Worm (Caenorhabditis elegans) whole organism, young adult: ENCODE measurements around the gene nspg-4.

Experiments used
- B0035.1 ChIP-seq: sonication (generic microtip); optimal IDR thresholded peaks from 2 replicates; lab custom pipeline; 2016; ENCODE audit warnings: missing genetic modification characterization, mild to moderate bottlenecking, missing compliant biosample characterization, missing genotype, missing genetic modification reagents
- C17E4.6 ChIP-seq: fragments of 200-800 bp; sonication (Bioruptor generic); IDR thresholded peaks from 2 replicates; pipeline ENCODE4 v1.3.6; 2022; ENCODE audit warnings: missing genetic modification reagents, missing genetic modification characterization, missing compliant biosample characterization
- D2030.7 ChIP-seq: fragments of 200-800 bp; sonication (Bioruptor generic); IDR thresholded peaks from 2 replicates; pipeline ENCODE4 v1.3.6; 2022; ENCODE audit warnings: missing genetic modification reagents, missing genetic modification characterization, missing compliant biosample characterization
- F23B12.7 ChIP-seq: sonication (generic microtip); optimal IDR thresholded peaks from 2 replicates; lab custom pipeline; 2017; ENCODE audit warnings: missing genetic modification characterization, mild to moderate bottlenecking, missing compliant biosample characterization, antibody characterized with exemption, moderate library complexity; ENCODE audit not compliant: insufficient read depth
- F37B4.10 ChIP-seq: fragments of 200-800 bp; sonication (Bioruptor generic); IDR thresholded peaks from 2 replicates; pipeline ENCODE4 v1.3.6; 2022; ENCODE audit warnings: missing genetic modification characterization, missing compliant biosample characterization
- F57C9.4 ChIP-seq: sonication (generic microtip); optimal IDR thresholded peaks from 2 replicates; lab custom pipeline; 2017; ENCODE audit warnings: mild to moderate bottlenecking, missing genetic modification characterization, missing compliant biosample characterization
- K12H6.12 ChIP-seq: fragments of 200-800 bp; sonication (Bioruptor generic); optimal IDR thresholded peaks from 2 replicates; lab custom pipeline; 2018; ENCODE audit warnings: mild to moderate bottlenecking, missing genetic modification characterization, missing compliant biosample characterization
- T07F8.4 ChIP-seq: sonication (generic microtip); optimal IDR thresholded peaks from 2 replicates; lab custom pipeline; 2016; ENCODE audit warnings: mild to moderate bottlenecking, missing genetic modification characterization, moderate library complexity, missing compliant biosample characterization
- Y56A3A.18 ChIP-seq: fragments of 200-800 bp; sonication (Bioruptor generic); IDR thresholded peaks from 2 replicates; pipeline ENCODE4 v1.3.6; 2022; ENCODE audit warnings: missing genetic modification reagents, missing genetic modification characterization, missing compliant biosample characterization
- Y95B8A.8 ChIP-seq: fragments of 200-800 bp; sonication (Bioruptor generic); IDR thresholded peaks from 2 replicates; pipeline ENCODE4 v1.3.6; 2022; ENCODE audit warnings: missing genetic modification reagents, missing genetic modification characterization, missing compliant biosample characterization
- attf-3 ChIP-seq: fragments of 200-800 bp; sonication (Bioruptor generic); conservative IDR thresholded peaks from 2 replicates; pipeline ENCODE4 v1.3.6; 2022; ENCODE audit warnings: missing genetic modification reagents, missing genetic modification characterization, missing compliant biosample characterization
- attf-5 ChIP-seq: fragments of 200-800 bp; sonication (Bioruptor generic); optimal IDR thresholded peaks from 2 replicates; lab custom pipeline; 2018; ENCODE audit warnings: mild to moderate bottlenecking, missing genetic modification characterization, missing compliant biosample characterization
- attf-6 ChIP-seq: fragments of 200-800 bp; sonication (Bioruptor generic); IDR thresholded peaks from 2 replicates; pipeline ENCODE4 v1.3.6; 2022; ENCODE audit warnings: missing genetic modification reagents, missing genetic modification characterization, missing compliant biosample characterization
- bed-2 ChIP-seq: fragments of 200-800 bp; sonication (Bioruptor generic); IDR thresholded peaks from 2 replicates; pipeline ENCODE4 v1.3.6; 2022; ENCODE audit warnings: missing genetic modification reagents, missing genetic modification characterization, missing compliant biosample characterization
- ccch-3 ChIP-seq: fragments of 200-800 bp; sonication (Bioruptor generic); optimal IDR thresholded peaks from 2 replicates; lab custom pipeline; 2018; ENCODE audit warnings: mild to moderate bottlenecking, missing genetic modification characterization, missing compliant biosample characterization
- cebp-2 ChIP-seq: fragments of 200-800 bp; sonication (Bioruptor generic); IDR thresholded peaks from 2 replicates; pipeline ENCODE4 v1.3.6; 2022; ENCODE audit warnings: missing genetic modification characterization, missing compliant biosample characterization
- ceh-100 ChIP-seq: fragments of 200-800 bp; sonication (Bioruptor generic); IDR thresholded peaks from 2 replicates; pipeline ENCODE4 v1.3.6; 2022; ENCODE audit warnings: missing genetic modification reagents, missing genetic modification characterization, missing compliant biosample characterization
- ceh-40 ChIP-seq: fragments of 200-800 bp; sonication (Bioruptor generic); IDR thresholded peaks from 2 replicates; pipeline ENCODE4 v1.3.6; 2022; ENCODE audit warnings: missing genetic modification characterization, missing compliant biosample characterization
- ceh-58 ChIP-seq: fragments of 200-800 bp; sonication (Bioruptor generic); IDR thresholded peaks from 2 replicates; pipeline ENCODE4 v1.3.6; 2022; ENCODE audit warnings: missing genetic modification characterization, missing compliant biosample characterization
- dpl-1 ChIP-seq: fragments of 150-350 bp; optimal IDR thresholded peaks from 2 replicates; lab custom pipeline; 2014; ENCODE audit warnings: missing biosample characterization, missing genetic modification reagents, missing genetic modification characterization
- egl-44 ChIP-seq: fragments of 200-800 bp; sonication (Bioruptor generic); IDR thresholded peaks from 2 replicates; pipeline ENCODE4 v1.3.6; 2022; ENCODE audit warnings: missing genetic modification reagents, missing genetic modification characterization, missing compliant biosample characterization
- ekl-4 ChIP-seq: fragments of 200-800 bp; sonication (Bioruptor generic); IDR thresholded peaks from 2 replicates; pipeline ENCODE4 v1.3.6; 2022; ENCODE audit warnings: missing genetic modification reagents, missing genetic modification characterization, missing compliant biosample characterization
- ets-4 ChIP-seq: fragments of 200-800 bp; sonication (Bioruptor generic); optimal IDR thresholded peaks from 2 replicates; lab custom pipeline; 2018; ENCODE audit warnings: mild to moderate bottlenecking, missing genetic modification characterization, missing compliant biosample characterization
- hlh-12 ChIP-seq: sonication (generic microtip); optimal IDR thresholded peaks from 2 replicates; lab custom pipeline; 2016; ENCODE audit warnings: missing genetic modification characterization, missing compliant biosample characterization
- hmg-1.2 ChIP-seq: fragments of 200-800 bp; sonication (Bioruptor generic); IDR thresholded peaks from 2 replicates; pipeline ENCODE4 v1.3.6; 2022; ENCODE audit warnings: missing genetic modification reagents, missing genetic modification characterization, missing compliant biosample characterization
- hrde-1 ChIP-seq: sonication (generic microtip); optimal IDR thresholded peaks from 2 replicates; lab custom pipeline; 2016; ENCODE audit warnings: missing genetic modification characterization, mild to moderate bottlenecking, missing compliant biosample characterization, moderate library complexity, missing genotype, missing genetic modification reagents, borderline replicate concordance
- hsf-1 ChIP-seq: fragments of 200-800 bp; sonication (Bioruptor generic); IDR thresholded peaks from 2 replicates; pipeline ENCODE4 v1.3.6; 2022; ENCODE audit warnings: missing genetic modification reagents, missing genetic modification characterization, missing compliant biosample characterization
- let-526 ChIP-seq: fragments of 200-800 bp; sonication (Bioruptor generic); IDR thresholded peaks from 2 replicates; pipeline ENCODE4 v1.3.6; 2022; ENCODE audit warnings: missing genetic modification reagents, missing genetic modification characterization, missing compliant biosample characterization
- lin-35 ChIP-seq, 3 experiments: fragments of 150-350 bp in 2 of 3; sonication (generic microtip) in 1 of 3; optimal IDR thresholded peaks; 2 replicates each; lab custom pipeline; 2014 to 2018; ENCODE audit warnings: missing biosample characterization in 3 of 3, missing genetic modification characterization in 3 of 3, missing genetic modification reagents in 3 of 3
- lin-40 ChIP-seq: sonication (generic microtip); optimal IDR thresholded peaks from 2 replicates; lab custom pipeline; 2016; ENCODE audit warnings: missing genetic modification characterization, mild to moderate bottlenecking, missing compliant biosample characterization, missing genotype, missing genetic modification reagents
- lsl-1 ChIP-seq: fragments of 200-800 bp; sonication (Bioruptor generic); optimal IDR thresholded peaks from 2 replicates; lab custom pipeline; 2018; ENCODE audit warnings: mild to moderate bottlenecking, missing genetic modification characterization, moderate library complexity, missing compliant biosample characterization
- madf-3 ChIP-seq: fragments of 200-800 bp; sonication (Bioruptor generic); IDR thresholded peaks from 2 replicates; pipeline ENCODE4 v1.3.6; 2022; ENCODE audit warnings: missing genetic modification reagents, missing genetic modification characterization, missing compliant biosample characterization
- madf-6 ChIP-seq: fragments of 200-800 bp; sonication (Bioruptor generic); IDR thresholded peaks from 2 replicates; pipeline ENCODE4 v1.3.6; 2022; ENCODE audit warnings: missing genetic modification reagents, missing genetic modification characterization, missing compliant biosample characterization
- madf-8 ChIP-seq: fragments of 200-800 bp; sonication (Bioruptor generic); conservative IDR thresholded peaks from 2 replicates; pipeline ENCODE4 v1.3.6; 2022; ENCODE audit warnings: missing genetic modification reagents, missing genetic modification characterization, missing compliant biosample characterization
- nfya-2 ChIP-seq: fragments of 200-800 bp; sonication (Bioruptor generic); IDR thresholded peaks from 2 replicates; pipeline ENCODE4 v1.3.6; 2022; ENCODE audit warnings: missing genetic modification reagents, missing genetic modification characterization, missing compliant biosample characterization
- nhr-90 ChIP-seq: sonication (generic microtip); optimal IDR thresholded peaks from 2 replicates; lab custom pipeline; 2016; ENCODE audit warnings: missing genotype, mild to moderate bottlenecking, missing genetic modification characterization, missing compliant biosample characterization
- pha-4 ChIP-seq: fragments of 150-350 bp; sonication (generic microtip); optimal IDR thresholded peaks from 2 replicates; lab custom pipeline; 2014; ENCODE audit warnings: missing biosample characterization, missing genetic modification reagents, missing genetic modification characterization
- rcor-1 ChIP-seq: fragments of 200-800 bp; sonication (Bioruptor generic); IDR thresholded peaks from 2 replicates; pipeline ENCODE4 v1.3.6; 2022; ENCODE audit warnings: missing genetic modification reagents, missing genetic modification characterization, missing compliant biosample characterization
- rpc-1 ChIP-seq, 2 experiments: fragments of 150-350 bp in 1 of 2; sonication (generic microtip) in 1 of 2; optimal IDR thresholded peaks; 2 replicates each; lab custom pipeline; 2014 to 2018; ENCODE audit warnings: missing biosample characterization in 1 of 2, missing genetic modification characterization in 1 of 2, missing genetic modification reagents in 1 of 2, missing genotype in 1 of 2
- snpc-3.4 ChIP-seq: sonication (generic microtip); optimal IDR thresholded peaks from 2 replicates; lab custom pipeline; 2017; ENCODE audit warnings: missing genetic modification characterization, mild to moderate bottlenecking, missing compliant biosample characterization, antibody characterized with exemption, moderate library complexity, missing genotype, missing genetic modification reagents
- somi-1 ChIP-seq: fragments of 200-800 bp; sonication (Bioruptor generic); optimal IDR thresholded peaks from 2 replicates; lab custom pipeline; 2018; ENCODE audit warnings: mild to moderate bottlenecking, missing genetic modification characterization, missing compliant biosample characterization
- sptf-2 ChIP-seq: fragments of 200-800 bp; sonication (Bioruptor generic); optimal IDR thresholded peaks from 2 replicates; lab custom pipeline; 2018; ENCODE audit warnings: mild to moderate bottlenecking, missing genetic modification characterization, missing compliant biosample characterization
- tbp1 ChIP-seq: fragments of 200-800 bp; sonication (Bioruptor generic); optimal IDR thresholded peaks from 2 replicates; lab custom pipeline; 2018; ENCODE audit warnings: mild to moderate bottlenecking, missing genetic modification characterization, missing compliant biosample characterization
- unc-62 ChIP-seq: fragments of 150-350 bp; optimal IDR thresholded peaks from 2 replicates; lab custom pipeline; 2014; ENCODE audit warnings: missing biosample characterization, missing genetic modification reagents, missing genetic modification characterization
- xnd-1 ChIP-seq: sonication (generic microtip); optimal IDR thresholded peaks from 2 replicates; lab custom pipeline; 2016; ENCODE audit warnings: missing genotype, missing genetic modification reagents, missing genetic modification characterization, missing compliant biosample characterization
- zim-3 ChIP-seq: sonication (generic microtip); optimal IDR thresholded peaks from 2 replicates; lab custom pipeline; 2017; ENCODE audit warnings: mild to moderate bottlenecking, missing genetic modification characterization, moderate library complexity, missing compliant biosample characterization

The nspg-4 gene

ce11 chrX:3351526-3351925 is 1.3 kb upstream of the nspg-4 start, which contains the start of gene ZK816.1:
ZK816.1 (plus strand) TSS chrX:3351712.
- TF ChIP-seq ets-4 (GFP tag; lab: Kevin White, UChicago), result no peak
- TF ChIP-seq, all 124 proteins: peak for 0

- peak; percentile 33; the same call in 1 of the 2 replicates for TF ChIP-seq ceh-40 (GFP tag; lab: Robert Waterston, UW)
- no peak for TF ChIP-seq sptf-2 (GFP tag; lab: Kevin White, UChicago)
- 0 out of 2 replicates have a peak, but pooled peaks have one; percentile 48 for TF ChIP-seq cebp-2 (GFP tag; lab: Robert Waterston, UW)
- no peak for TF ChIP-seq Y95B8A.8 (GFP tag; lab: Robert Waterston, UW)
- TF ChIP-seq lin-40 (tag; lab: Kevin White, UChicago), result no peak
- TF ChIP-seq lin-35 (GFP tag; optimal IDR thresholded peaks at IDR 0.05; lab: Kevin White, UChicago), result no peak
- 0 out of 2 replicates have a peak, but pooled peaks have one; percentile 41 for TF ChIP-seq egl-44 (GFP tag; lab: Robert Waterston, UW)
- no peak for TF ChIP-seq zim-3 (tag; lab: Kevin White, UChicago)
- TF ChIP-seq let-526 (GFP tag; lab: Robert Waterston, UW), result 0 out of 2 replicates have a peak, but pooled peaks have one; percentile 48
- no peak for TF ChIP-seq F23B12.7 (tag; lab: Kevin White, UChicago)
- TF ChIP-seq madf-3 (GFP tag; lab: Robert Waterston, UW), result no peak
- no peak for TF ChIP-seq ceh-58 (GFP tag; lab: Robert Waterston, UW)
- TF ChIP-seq hlh-12 (tag; lab: Kevin White, UChicago), result no peak
- peak; percentile 69 for TF ChIP-seq rcor-1 (GFP tag; lab: Robert Waterston, UW)
- no peak for TF ChIP-seq attf-5
- TF ChIP-seq unc-62 (GFP tag; lab: Kevin White, UChicago), result no peak
- TF ChIP-seq Y56A3A.18, result 0 out of 2 replicates have a peak, but pooled peaks have one; percentile 66
- no peak for TF ChIP-seq ceh-100 (GFP tag; lab: Robert Waterston, UW)
- no peak for TF ChIP-seq B0035.1
- no peak for TF ChIP-seq nfya-2 (GFP tag; lab: Robert Waterston, UW)
- TF ChIP-seq rpc-1 (optimal IDR thresholded peaks at IDR 0.05; lab: Kevin White, UChicago), result peak; percentile 77
- peak; percentile 85 for TF ChIP-seq rpc-1 (tag; optimal IDR thresholded peaks at IDR 0.05; lab: Kevin White, UChicago)
- peak; percentile 3 for TF ChIP-seq snpc-3.4 (tag; lab: Kevin White, UChicago)
- TF ChIP-seq tbp1, result peak; percentile 85
- TF ChIP-seq ccch-3 (GFP tag; lab: Kevin White, UChicago), result no peak
- TF ChIP-seq D2030.7 (GFP tag; lab: Robert Waterston, UW), result peak; percentile 71
- no peak for TF ChIP-seq madf-8 (GFP tag; lab: Robert Waterston, UW)
- TF ChIP-seq madf-6 (GFP tag; lab: Robert Waterston, UW), result peak; percentile 43; the same call in 1 of the 2 replicates
- no peak for TF ChIP-seq lsl-1 (GFP tag; lab: Kevin White, UChicago)
- TF ChIP-seq T07F8.4 (tag; lab: Kevin White, UChicago), result no peak
- no peak for TF ChIP-seq K12H6.12
- no peak for TF ChIP-seq F57C9.4 (tag; lab: Kevin White, UChicago)
- TF ChIP-seq bed-2, result no peak
- TF ChIP-seq C17E4.6, result no peak
- TF ChIP-seq xnd-1 (tag; lab: Kevin White, UChicago), result no peak
- no peak for TF ChIP-seq F37B4.10 (GFP tag; lab: Robert Waterston, UW)
- TF ChIP-seq attf-3 (GFP tag; lab: Robert Waterston, UW), result no peak; the same call in 1 of the 2 replicates
- no peak for TF ChIP-seq dpl-1
- TF ChIP-seq hrde-1 (tag; lab: Kevin White, UChicago), result no peak
- no peak for TF ChIP-seq pha-4
- peak; percentile 43 for TF ChIP-seq nhr-90 (tag; lab: Kevin White, UChicago)
- TF ChIP-seq ets-4 (GFP tag; lab: Kevin White, UChicago), result no peak
- TF ChIP-seq somi-1 (GFP tag; lab: Kevin White, UChicago), result no peak
- TF ChIP-seq hsf-1, result no peak
- TF ChIP-seq ekl-4 (GFP tag; lab: Robert Waterston, UW), result no peak
- TF ChIP-seq hmg-1.2 (GFP tag; lab: Robert Waterston, UW), result peak; percentile 51
- TF ChIP-seq attf-6, result no peak
Measured at ce11 chrX:3347904-3348441, 2.2 kb downstream of the nspg-4 start, which contains the start of gene ZK816.3. ZK816.3 (plus strand) TSS chrX:3348391.
